Fruit fly (Drosophila melanogaster): ENCODE results near the gene HDAC1.

HDAC1 gene

dm6 chr3L:4634689-4635088 lies 8.2 kb downstream of the HDAC1 start, which contains the start of gene CG13716:
CG13716 (minus strand) TSS chr3L:4634789.
- TF ChIP-seq Rel (GFP tag; optimal IDR thresholded peaks at IDR 0.05) (no peak), Rel (tag; optimal IDR thresholded peaks at IDR 0.05) (no peak), Hr78 (GFP tag; optimal IDR thresholded peaks at IDR 0.05) (no peak), pan (optimal IDR thresholded peaks at IDR 0.05) (no peak), CG32264 (GFP tag; optimal IDR thresholded peaks at IDR 0.05) (no peak), rgr (GFP tag; optimal IDR thresholded peaks at IDR 0.05) (no peak), lola (GFP tag; optimal IDR thresholded peaks at IDR 0.05) (no peak), CrebA (GFP tag; optimal IDR thresholded peaks at IDR 0.05; ENCODE audit: borderline replicate concordance) (no peak), woc (GFP tag; optimal IDR thresholded peaks at IDR 0.05) (no peak), fru (GFP tag; optimal IDR thresholded peaks at IDR 0.05) (no peak), GATAd (GFP tag; optimal IDR thresholded peaks at IDR 0.05) (no peak), foxo (GFP tag; optimal IDR thresholded peaks at IDR 0.05) (no peak), h (GFP tag; optimal IDR thresholded peaks at IDR 0.05) (no peak), sage (GFP tag; optimal IDR thresholded peaks at IDR 0.05) (no peak), Mio (GFP tag; optimal IDR thresholded peaks at IDR 0.05) (no peak), HLH106 (tag; optimal IDR thresholded peaks at IDR 0.05) (no peak), dsf (GFP tag; optimal IDR thresholded peaks at IDR 0.05; ENCODE audit: borderline replicate concordance) (no peak), jim (GFP tag; optimal IDR thresholded peaks at IDR 0.05) (no peak), usp (GFP tag; optimal IDR thresholded peaks at IDR 0.05) (no peak), brk (GFP tag; optimal IDR thresholded peaks at IDR 0.05) (no peak)

- TF ChIP-seq Jra (GFP tag; optimal IDR thresholded peaks at IDR 0.05), result no peak
- no peak for TF ChIP-seq HLH106 (tag; optimal IDR thresholded peaks at IDR 0.05)
- no peak for TF ChIP-seq woc (GFP tag; optimal IDR thresholded peaks at IDR 0.05)
- no peak for TF ChIP-seq Myc (optimal IDR thresholded peaks at IDR 0.05)
- TF ChIP-seq GATAd (GFP tag; optimal IDR thresholded peaks at IDR 0.05), result no peak
- TF ChIP-seq jim (GFP tag; optimal IDR thresholded peaks at IDR 0.05), result no peak
- no peak for TF ChIP-seq Dfd (GFP tag; optimal IDR thresholded peaks at IDR 0.05)
- no peak for TF ChIP-seq rgr (GFP tag; optimal IDR thresholded peaks at IDR 0.05)
- no peak for TF ChIP-seq CG9705 (GFP tag; optimal IDR thresholded peaks at IDR 0.05)
- no peak for TF ChIP-seq Vsx2 (GFP tag; optimal IDR thresholded peaks at IDR 0.05; ENCODE audit: partially characterized antibody)
- TF ChIP-seq h (GFP tag; optimal IDR thresholded peaks at IDR 0.05), result no peak
- no peak for TF ChIP-seq fru (GFP tag; optimal IDR thresholded peaks at IDR 0.05)
- TF ChIP-seq ey (GFP tag; optimal IDR thresholded peaks at IDR 0.05), result no peak
- no peak for TF ChIP-seq br (GFP tag; optimal IDR thresholded peaks at IDR 0.05)
- TF ChIP-seq Dif (GFP tag; optimal IDR thresholded peaks at IDR 0.05; ENCODE audit: partially characterized antibody), result no peak
Observed at dm6 chr3L:4647976-4648375, 21.4 kb downstream of the HDAC1 start, which contains the start of gene TTLL1B. TTLL1B (plus strand) TSS chr3L:4648276.

dm6 chr3L:4667289-4667688 lies 40.8 kb downstream of the HDAC1 start, which contains the start of gene CG32236:
CG32236 (minus strand) TSS chr3L:4667389.
- TF ChIP-seq foxo (GFP tag; optimal IDR thresholded peaks at IDR 0.05) (no peak), usp (GFP tag; optimal IDR thresholded peaks at IDR 0.05) (no peak), CrebA (GFP tag; optimal IDR thresholded peaks at IDR 0.05; ENCODE audit: borderline replicate concordance) (no peak), CG9705 (GFP tag; optimal IDR thresholded peaks at IDR 0.05) (no peak), CG32264 (GFP tag; optimal IDR thresholded peaks at IDR 0.05) (no peak), sage (GFP tag; optimal IDR thresholded peaks at IDR 0.05) (no peak), dsf (GFP tag; optimal IDR thresholded peaks at IDR 0.05; ENCODE audit: borderline replicate concordance) (no peak), Sp1 (GFP tag; optimal IDR thresholded peaks at IDR 0.05) (no peak), Mio (GFP tag; optimal IDR thresholded peaks at IDR 0.05) (no peak), Abd-B (GFP tag; optimal IDR thresholded peaks at IDR 0.05) (no peak)

- no peak for TF ChIP-seq h (GFP tag; optimal IDR thresholded peaks at IDR 0.05)
- TF ChIP-seq N (GFP tag; optimal IDR thresholded peaks at IDR 0.05), result no peak
- no peak for TF ChIP-seq Hnf4 (GFP tag; optimal IDR thresholded peaks at IDR 0.05)
Observed at dm6 chr3L:4677532-4677931, 51.0 kb downstream of the HDAC1 start, which contains the start of gene CG34266. CG34266 (plus strand) TSS chr3L:4677832.

- TF ChIP-seq ey (GFP tag; optimal IDR thresholded peaks at IDR 0.05), result no peak
- no peak for TF ChIP-seq CG32264 (GFP tag; optimal IDR thresholded peaks at IDR 0.05)
- TF ChIP-seq Dfd (GFP tag; optimal IDR thresholded peaks at IDR 0.05), result no peak
Observed at dm6 chr3L:4679063-4679462, 52.5 kb downstream of the HDAC1 start.

All from whole organism, wandering third instar larva.